Worm (Caenorhabditis elegans) whole organism, L1 larva: ENCODE data around the gene grl-9.
A peak's percentile ranks its signal among the peaks of the same experiment; 100 is the strongest.

Source experiments
- C04F5.9 ChIP-seq: sonication (generic microtip); optimal IDR thresholded peaks from 2 replicates; lab custom pipeline; 2016; ENCODE audit warnings: missing genetic modification characterization, missing compliant biosample characterization
- F16B12.6 ChIP-seq: fragments of 150-350 bp; optimal IDR thresholded peaks from 2 replicates; lab custom pipeline; 2014; ENCODE audit warnings: missing biosample characterization, missing genetic modification characterization
- alr-1 ChIP-seq: fragments of 200-800 bp; sonication (Bioruptor generic); optimal IDR thresholded peaks from 2 replicates; lab custom pipeline; 2018; ENCODE audit warnings: borderline replicate concordance, mild to moderate bottlenecking, missing genetic modification characterization, missing compliant biosample characterization
- ceh-88 ChIP-seq: fragments of 200-800 bp; sonication (Bioruptor generic); IDR thresholded peaks from 2 replicates; pipeline ENCODE4 v1.3.6; 2022; ENCODE audit warnings: missing genetic modification characterization, missing compliant biosample characterization
- ceh-90 ChIP-seq: sonication (generic microtip); optimal IDR thresholded peaks from 2 replicates; lab custom pipeline; 2016; ENCODE audit warnings: missing genetic modification characterization, missing compliant biosample characterization
- ces-1 ChIP-seq: fragments of 150-350 bp; optimal IDR thresholded peaks from 2 replicates; lab custom pipeline; 2014; ENCODE audit warnings: missing biosample characterization, missing genetic modification reagents, missing genetic modification characterization
- dpl-1 ChIP-seq, 3 experiments: fragments of 150-350 bp in 2 of 3; sonication (generic microtip) in 1 of 3; optimal IDR thresholded peaks; 2 replicates each; lab custom pipeline; 2014 to 2017; ENCODE audit warnings: missing biosample characterization in 3 of 3, missing genetic modification characterization in 3 of 3, missing genetic modification reagents in 3 of 3
- efl-1 ChIP-seq, 4 experiments: fragments of 150-350 bp; optimal IDR thresholded peaks in 3 of 4; peaks in 1 of 4; 1 replicate in 1 of 4; 2 replicates in 3 of 4; lab custom pipeline; 2014; ENCODE audit warnings: missing biosample characterization in 2 of 4, missing genetic modification characterization in 2 of 4, missing genetic modification reagents in 2 of 4
- efl-3 ChIP-seq: fragments of 200-800 bp; sonication (Bioruptor generic); optimal IDR thresholded peaks from 2 replicates; lab custom pipeline; 2018; ENCODE audit warnings: mild to moderate bottlenecking, missing genetic modification characterization, missing compliant biosample characterization
- egl-27 ChIP-seq, 2 experiments: fragments of 150-350 bp in 1 of 2; sonication (generic microtip); optimal IDR thresholded peaks; 3 replicates each; lab custom pipeline; 2017 to 2018; ENCODE audit warnings: missing biosample characterization in 2 of 2, missing genetic modification characterization in 2 of 2, missing genetic modification reagents in 2 of 2
- ets-5 ChIP-seq: fragments of 200-800 bp; sonication (Bioruptor generic); IDR thresholded peaks from 2 replicates; pipeline ENCODE4 v1.3.6; 2022; ENCODE audit warnings: missing genetic modification characterization, missing compliant biosample characterization
- fkh-10 ChIP-seq: sonication (generic microtip); optimal IDR thresholded peaks from 2 replicates; lab custom pipeline; 2017; ENCODE audit warnings: missing biosample characterization, missing genetic modification reagents, missing genetic modification characterization
- fkh-4 ChIP-seq: sonication (generic microtip); optimal IDR thresholded peaks from 2 replicates; lab custom pipeline; 2016; ENCODE audit warnings: missing compliant biosample characterization, missing genetic modification characterization, borderline replicate concordance
- fos-1 ChIP-seq: fragments of 150-350 bp; optimal IDR thresholded peaks from 2 replicates; lab custom pipeline; 2014; ENCODE audit warnings: missing biosample characterization, missing genetic modification characterization
- grh-1 ChIP-seq: fragments of 200-800 bp; sonication (Bioruptor generic); IDR thresholded peaks from 2 replicates; pipeline ENCODE4 v1.3.6; 2022; ENCODE audit warnings: missing genetic modification reagents, missing genetic modification characterization, missing compliant biosample characterization
- hlh-17 ChIP-seq: fragments of 200-800 bp; sonication (Bioruptor generic); optimal IDR thresholded peaks from 2 replicates; lab custom pipeline; 2018; ENCODE audit warnings: missing genetic modification characterization, mild to moderate bottlenecking, missing compliant biosample characterization, moderate library complexity, borderline replicate concordance
- hpl-2 ChIP-seq: fragments of 150-350 bp; optimal IDR thresholded peaks from 2 replicates; lab custom pipeline; 2014; ENCODE audit warnings: missing biosample characterization, missing genetic modification reagents, missing genetic modification characterization
- jun-1 ChIP-seq: fragments of 150-350 bp; optimal IDR thresholded peaks from 2 replicates; lab custom pipeline; 2014; ENCODE audit warnings: missing biosample characterization, missing genetic modification reagents, missing genetic modification characterization
- lin-14 ChIP-seq: fragments of 200-800 bp; sonication (Bioruptor generic); optimal IDR thresholded peaks from 2 replicates; lab custom pipeline; 2018; ENCODE audit warnings: mild to moderate bottlenecking, missing genetic modification characterization, moderate library complexity, missing compliant biosample characterization
- lin-15B ChIP-seq: fragments of 150-350 bp; sonication (generic microtip); optimal IDR thresholded peaks from 3 replicates; lab custom pipeline; 2014; ENCODE audit warnings: missing biosample characterization, missing genetic modification characterization
- lin-35 ChIP-seq, 2 experiments: fragments of 150-350 bp; optimal IDR thresholded peaks; 2 replicates each; lab custom pipeline; 2014; ENCODE audit warnings: missing biosample characterization in 2 of 2, missing genetic modification characterization in 2 of 2, missing genetic modification reagents in 2 of 2
- lsy-2 ChIP-seq, 2 experiments: fragments of 150-350 bp; optimal IDR thresholded peaks; 2 replicates each; lab custom pipeline; 2014; ENCODE audit warnings: missing biosample characterization in 2 of 2, missing genetic modification characterization in 2 of 2
- mab-9 ChIP-seq: fragments of 200-800 bp; sonication (Bioruptor generic); IDR thresholded peaks from 2 replicates; pipeline ENCODE4 v1.3.6; 2022; ENCODE audit warnings: missing genetic modification reagents, missing genetic modification characterization, missing compliant biosample characterization
- mdl-1 ChIP-seq, 2 experiments: fragments of 150-350 bp; optimal IDR thresholded peaks; 2 replicates each; lab custom pipeline; 2014 to 2017; ENCODE audit warnings: missing biosample characterization in 2 of 2, missing genetic modification characterization in 2 of 2, inconsistent platforms in 1 of 2
- mef-2 ChIP-seq: fragments of 150-350 bp; optimal IDR thresholded peaks from 2 replicates; lab custom pipeline; 2014; ENCODE audit warnings: missing biosample characterization, missing genetic modification characterization
- nhr-11 ChIP-seq: fragments of 150-350 bp; optimal IDR thresholded peaks from 2 replicates; lab custom pipeline; 2014; ENCODE audit warnings: missing biosample characterization, missing genetic modification characterization
- nhr-71 ChIP-seq: sonication (generic microtip); optimal IDR thresholded peaks from 2 replicates; lab custom pipeline; 2016; ENCODE audit warnings: mild to moderate bottlenecking, missing genetic modification characterization, moderate library complexity, missing compliant biosample characterization
- nhr-77 ChIP-seq: fragments of 150-350 bp; optimal IDR thresholded peaks from 2 replicates; lab custom pipeline; 2014; ENCODE audit warnings: missing biosample characterization, missing genetic modification characterization
- pag-3 ChIP-seq: sonication (generic microtip); optimal IDR thresholded peaks from 2 replicates; lab custom pipeline; 2017; ENCODE audit warnings: missing genetic modification characterization, mild to moderate bottlenecking, missing compliant biosample characterization, antibody characterized with exemption, borderline replicate concordance; ENCODE audit not compliant: insufficient read depth
- rnt-1 ChIP-seq: sonication (generic microtip); optimal IDR thresholded peaks from 2 replicates; lab custom pipeline; 2016; ENCODE audit warnings: mild to moderate bottlenecking, missing genetic modification characterization, moderate library complexity, missing compliant biosample characterization
- skn-1 ChIP-seq: fragments of 150-350 bp; optimal IDR thresholded peaks from 2 replicates; lab custom pipeline; 2014; ENCODE audit warnings: missing biosample characterization, missing genetic modification characterization
- snpc-4 ChIP-seq: fragments of 150-350 bp; optimal IDR thresholded peaks from 2 replicates; lab custom pipeline; 2014; ENCODE audit warnings: missing biosample characterization, missing genetic modification characterization
- snu-23 ChIP-seq: sonication (generic microtip); optimal IDR thresholded peaks from 2 replicates; lab custom pipeline; 2016; ENCODE audit warnings: missing genetic modification characterization, missing compliant biosample characterization
- sox-4 ChIP-seq: sonication (generic microtip); optimal IDR thresholded peaks from 2 replicates; lab custom pipeline; 2016; ENCODE audit warnings: missing genetic modification characterization, missing compliant biosample characterization
- sup-37 ChIP-seq: fragments of 200-800 bp; sonication (Bioruptor generic); optimal IDR thresholded peaks from 2 replicates; lab custom pipeline; 2018; ENCODE audit warnings: mild to moderate bottlenecking, missing genetic modification characterization, missing compliant biosample characterization
- unc-130 ChIP-seq: fragments of 150-350 bp; optimal IDR thresholded peaks from 2 replicates; lab custom pipeline; 2017; ENCODE audit warnings: missing biosample characterization, missing genetic modification characterization, inconsistent platforms
- unc-30 ChIP-seq: sonication (generic microtip); optimal IDR thresholded peaks from 2 replicates; lab custom pipeline; 2017; ENCODE audit warnings: missing biosample characterization, missing genetic modification characterization
- unc-86 ChIP-seq: sonication (generic microtip); optimal IDR thresholded peaks from 2 replicates; lab custom pipeline; 2016; ENCODE audit warnings: missing genetic modification characterization, missing compliant biosample characterization
- unc-98 ChIP-seq: fragments of 200-800 bp; sonication (Bioruptor generic); IDR thresholded peaks from 2 replicates; pipeline ENCODE4 v1.3.6; 2022; ENCODE audit warnings: missing genetic modification characterization, missing compliant biosample characterization
- xbp-1 ChIP-seq: sonication (generic microtip); optimal IDR thresholded peaks from 2 replicates; lab custom pipeline; 2016; ENCODE audit warnings: missing genetic modification characterization, missing compliant biosample characterization
- zip-4 ChIP-seq: fragments of 200-800 bp; sonication (Bioruptor generic); optimal IDR thresholded peaks from 2 replicates; lab custom pipeline; 2018; ENCODE audit warnings: mild to moderate bottlenecking, missing genetic modification characterization, moderate library complexity, missing compliant biosample characterization
- ztf-11 ChIP-seq, 2 experiments: sonication (generic microtip); optimal IDR thresholded peaks; 2 replicates each; lab custom pipeline; 2016 to 2017; ENCODE audit warnings: missing genetic modification characterization in 2 of 2, missing biosample characterization in 1 of 2, missing compliant biosample characterization in 1 of 2

The grl-9 gene

DNA sequence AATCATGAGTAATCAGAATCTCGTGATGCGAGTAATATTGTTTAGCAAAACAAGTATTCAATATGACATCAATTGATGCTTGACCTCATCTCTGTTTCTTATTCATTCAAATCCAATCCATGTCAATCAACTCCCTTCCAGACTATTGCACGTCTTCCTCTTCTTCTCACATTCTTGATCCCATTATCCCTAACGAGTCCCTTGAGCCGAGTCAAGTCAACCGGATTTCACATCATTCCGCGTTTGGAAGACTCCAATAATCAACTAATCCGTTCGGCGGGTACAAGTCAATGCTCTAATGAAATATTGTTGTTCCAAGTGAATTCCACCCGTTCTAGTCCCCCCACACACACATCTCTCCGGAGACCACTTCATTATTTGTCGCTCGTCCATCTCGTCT lies 5.2 kb downstream of the grl-9 start (continued):
- TF ChIP-seq nhr-11 (no peak), ztf-11 (tag; optimal IDR thresholded peaks at IDR 0.05; lab: Kevin White, UChicago) (no peak), jun-1 (tag; lab: Kevin White, UChicago) (no peak)

DNA sequence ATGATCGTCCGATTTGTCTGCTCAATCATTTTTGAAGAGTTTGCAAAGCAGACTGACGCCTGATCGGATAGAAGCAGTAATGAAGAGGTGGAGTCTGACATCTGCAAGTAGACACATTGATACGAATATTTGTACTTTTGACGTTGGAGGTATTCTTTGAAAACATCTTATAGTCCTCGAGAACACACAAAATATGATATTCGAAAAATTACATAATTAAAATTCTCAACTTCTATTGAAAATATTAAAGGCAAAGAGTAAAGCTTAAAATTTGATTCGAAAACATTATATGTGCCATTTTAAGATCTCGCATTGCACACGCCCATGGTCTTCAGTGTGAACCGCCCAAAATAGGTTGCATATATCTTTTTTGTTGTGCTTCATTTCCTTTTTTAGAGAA lies 9.1 kb downstream of the grl-9 start, which contains the start of gene ZC487.2:
TSS of gene ZC487.2 (minus strand) at position 101 of the 400 bp plus-strand sequence.
- TF ChIP-seq nhr-71 (no peak), dpl-1 (GFP tag; optimal IDR thresholded peaks at IDR 0.05; lab: Kevin White, UChicago) (no peak), hpl-2 (no peak)

DNA sequence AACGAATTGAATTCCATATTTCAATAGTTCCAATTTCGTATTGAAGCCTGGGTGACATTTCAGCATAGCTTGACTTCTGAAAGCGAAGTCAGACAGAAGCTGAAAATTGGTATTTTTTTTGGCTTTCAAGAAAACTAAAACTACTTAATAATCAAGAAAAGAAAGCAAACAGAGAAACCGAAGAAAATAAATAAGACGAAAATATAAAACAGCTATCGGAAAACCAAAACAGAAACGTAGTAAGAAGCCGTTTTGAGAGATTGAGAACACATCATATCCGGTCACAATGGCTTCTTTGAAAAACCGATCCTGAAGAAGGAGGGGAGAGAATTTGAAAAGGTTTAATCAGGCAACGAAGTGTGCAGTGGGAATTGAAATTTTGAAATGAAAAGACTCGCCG lies 13.3 kb downstream of the grl-9 start, which contains the start of gene srg-30:
TSS of gene srg-30 (minus strand) at position 101 of the 400 bp plus-strand sequence.
- TF ChIP-seq zip-4: no peak
- TF ChIP-seq, all 84 proteins: peak for 0

DNA sequence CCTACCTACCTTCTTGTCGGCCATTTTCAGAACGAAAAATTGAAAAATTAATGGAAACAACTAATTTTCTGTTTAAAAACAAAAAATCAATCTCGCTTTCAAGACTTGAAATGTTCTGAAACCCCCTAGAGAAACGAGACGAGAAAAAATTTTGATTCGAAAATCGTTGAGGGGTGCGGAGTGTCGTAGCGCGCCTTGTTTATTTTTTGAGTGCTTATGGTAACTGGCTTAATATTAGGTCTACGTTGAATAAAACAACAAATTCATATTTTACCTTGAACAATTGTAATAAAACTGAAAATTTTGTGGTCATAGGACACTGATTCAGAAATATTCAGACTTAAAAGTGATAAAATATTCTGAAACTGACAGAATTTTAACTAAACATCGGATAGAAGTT lies 21.0 kb downstream of the grl-9 start, which contains the start of gene sna-1:
TSS of gene sna-1 (minus strand) at position 218 of the 400 bp plus-strand sequence.
- TF ChIP-seq snu-23 (peak; percentile 7), efl-1 (optimal IDR thresholded peaks at IDR 0.05; lab: Kevin White, UChicago) (peak in 1 of 2 experiments; percentile 6), efl-1 (GFP tag; optimal IDR thresholded peaks at IDR 0.05 in 1 of 2; lab: Kevin White, UChicago) (peak; percentile 4 to 66), nhr-77 (no peak), F16B12.6 (no peak), lsy-2 (tag; optimal IDR thresholded peaks at IDR 0.05; lab: Kevin White, UChicago) (peak in 1 of 2 experiments; percentile 44), lin-35 (GFP tag; optimal IDR thresholded peaks at IDR 0.05; lab: Kevin White, UChicago) (peak in 1 of 2 experiments; percentile 33), lin-15B (tag; lab: Kevin White, UChicago) (peak; percentile 20), dpl-1 (GFP tag; optimal IDR thresholded peaks at IDR 0.05; lab: Kevin White, UChicago) (peak in 1 of 3 experiments; percentile 24)

DNA sequence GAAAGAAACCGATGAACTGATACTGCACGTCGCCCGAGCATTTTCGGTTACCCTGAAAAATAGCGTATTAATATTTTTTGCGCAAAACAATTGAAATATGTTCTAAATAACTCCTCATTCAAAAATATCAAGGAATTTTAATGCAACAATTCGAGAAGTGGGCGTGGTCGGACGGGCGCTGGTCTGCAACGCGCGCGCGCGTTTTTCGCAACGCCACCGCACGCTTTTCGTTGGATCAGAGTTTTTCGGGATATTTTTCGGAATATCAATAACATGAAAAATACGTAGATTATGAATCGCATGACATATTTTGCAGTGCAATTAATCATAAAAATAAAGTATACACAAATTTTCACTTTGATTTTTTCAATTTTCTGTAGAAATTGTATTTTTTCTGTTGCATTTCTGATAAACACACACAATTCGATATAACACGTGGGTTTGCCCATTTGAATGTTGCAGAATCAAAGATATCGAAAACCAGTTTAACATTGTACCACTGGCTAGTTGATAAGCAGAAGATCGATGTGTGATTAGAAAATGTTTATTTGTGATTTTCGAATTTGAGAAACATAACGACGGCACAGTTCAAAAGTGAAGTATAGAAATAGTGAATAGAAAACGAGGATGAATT lies 22.3 kb downstream of the grl-9 start, which contains the start of gene dlst-1:
TSS of gene dlst-1 (minus strand) at position 52 of the 634 bp plus-strand sequence.
- TF ChIP-seq ceh-88: no peak
- TF ChIP-seq pag-3 (tag; lab: Kevin White, UChicago): no peak
- no peak for TF ChIP-seq unc-30 (tag; lab: Kevin White, UChicago)
- TF ChIP-seq hlh-17 (GFP tag; lab: Kevin White, UChicago): no peak
- no peak for TF ChIP-seq mab-9 (GFP tag; lab: Robert Waterston, UW)
- TF ChIP-seq snpc-4: peak; percentile 2
- TF ChIP-seq grh-1: peak; percentile 44
- TF ChIP-seq ces-1 (GFP tag; lab: Kevin White, UChicago): no peak
- TF ChIP-seq ceh-90 (tag; lab: Kevin White, UChicago): no peak
- TF ChIP-seq unc-130 (tag; lab: Kevin White, UChicago): no peak
- TF ChIP-seq mdl-1 (tag; optimal IDR thresholded peaks at IDR 0.05; lab: Kevin White, UChicago): no peak
- TF ChIP-seq C04F5.9 (tag; lab: Kevin White, UChicago): no peak
- TF ChIP-seq skn-1: peak; percentile 50
- TF ChIP-seq jun-1 (tag; lab: Kevin White, UChicago): peak; percentile 1
- peak; percentile 36 for TF ChIP-seq unc-86 (tag; lab: Kevin White, UChicago)
- TF ChIP-seq efl-3 (GFP tag; lab: Kevin White, UChicago): no peak
- no peak for TF ChIP-seq mef-2 (tag; lab: Kevin White, UChicago)
- TF ChIP-seq fos-1 (tag; lab: Kevin White, UChicago): no peak
- TF ChIP-seq sox-4: peak; percentile 20
- peak in 1 of 2 experiments; percentile 12 for TF ChIP-seq ztf-11 (tag; optimal IDR thresholded peaks at IDR 0.05; lab: Kevin White, UChicago)
- TF ChIP-seq dpl-1 (GFP tag; optimal IDR thresholded peaks at IDR 0.05; lab: Kevin White, UChicago): peak in 2 of 3 experiments; percentile 42 to 43
- TF ChIP-seq lin-14 (GFP tag; lab: Kevin White, UChicago): peak; percentile 54
- peak; percentile 69 for TF ChIP-seq rnt-1
- no peak for TF ChIP-seq alr-1 (tag; lab: Kevin White, UChicago)
- no peak for TF ChIP-seq egl-27 (tag; optimal IDR thresholded peaks at IDR 0.05; lab: Kevin White, UChicago)
- peak; percentile 72 for TF ChIP-seq xbp-1
- TF ChIP-seq fkh-10 (GFP tag; lab: Kevin White, UChicago): no peak
- no peak for TF ChIP-seq sup-37
- no peak for TF ChIP-seq lin-15B (tag; lab: Kevin White, UChicago)
- no peak for TF ChIP-seq unc-98 (GFP tag; lab: Robert Waterston, UW)
- peak; percentile 66 for TF ChIP-seq nhr-71
- TF ChIP-seq fkh-4 (tag; lab: Kevin White, UChicago): no peak
- peak; percentile 41 to 46 for TF ChIP-seq lsy-2 (tag; optimal IDR thresholded peaks at IDR 0.05; lab: Kevin White, UChicago)
- no peak for TF ChIP-seq ets-5 (GFP tag; lab: Robert Waterston, UW)
